Worm (Caenorhabditis elegans): ENCODE measurements around the gene ceh-82.

Gene ceh-82

ce11 chrII:1692827-1693226, 39.2 kb upstream of the ceh-82 start, which contains the start of gene fbxc-21:
fbxc-21 (minus strand) TSS chrII:1692927.
- TF ChIP-seq hpl-2 (GFP tag; optimal IDR thresholded peaks at IDR 0.05) (no peak), hlh-17 (GFP tag; optimal IDR thresholded peaks at IDR 0.05; ENCODE audit: borderline replicate concordance) (no peak), efl-3 (GFP tag; optimal IDR thresholded peaks at IDR 0.05) (no peak), nhr-77 (tag; optimal IDR thresholded peaks at IDR 0.05) (no peak), F16B12.6 (tag; optimal IDR thresholded peaks at IDR 0.05) (no peak), C34B4.2 (tag; optimal IDR thresholded peaks at IDR 0.05) (no peak), lsy-2 (tag; optimal IDR thresholded peaks at IDR 0.05) (no peak)

- TF ChIP-seq ceh-90 (tag; optimal IDR thresholded peaks at IDR 0.05) (no peak), nhr-12 (tag; optimal IDR thresholded peaks at IDR 0.05) (no peak), lin-35 (GFP tag; optimal IDR thresholded peaks at IDR 0.05) (no peak), C04F5.9 (tag; optimal IDR thresholded peaks at IDR 0.05) (no peak), ces-1 (GFP tag; optimal IDR thresholded peaks at IDR 0.05) (no peak), egl-13 (tag; optimal IDR thresholded peaks at IDR 0.05) (no peak), jun-1 (tag; optimal IDR thresholded peaks at IDR 0.05) (no peak), hlh-17 (GFP tag; optimal IDR thresholded peaks at IDR 0.05; ENCODE audit: borderline replicate concordance) (no peak), lin-39 (tag; optimal IDR thresholded peaks at IDR 0.05) (no peak), mep-1 (tag; optimal IDR thresholded peaks at IDR 0.05) (no peak), mef-2 (tag; optimal IDR thresholded peaks at IDR 0.05) (no peak)
Observed at ce11 chrII:1694530-1694929, 37.5 kb upstream of the ceh-82 start, which contains the start of gene fbxc-26. fbxc-26 (minus strand) TSS chrII:1694630.

ce11 chrII:1695861-1696260, 36.2 kb upstream of the ceh-82 start, which contains the start of gene F58E1.13:
F58E1.13 (minus strand) TSS chrII:1695872.
- TF ChIP-seq nhr-47 (tag; optimal IDR thresholded peaks at IDR 0.05) (no peak), fkh-8 (tag; optimal IDR thresholded peaks at IDR 0.05) (no peak), isw-1 (GFP tag; IDR thresholded peaks at IDR 0.05) (no peak), swsn-7 (tag; optimal IDR thresholded peaks at IDR 0.05) (no peak)

- TF ChIP-seq nhr-47 (tag; optimal IDR thresholded peaks at IDR 0.05) (no peak), lin-35 (GFP tag; optimal IDR thresholded peaks at IDR 0.05) (no peak), F16B12.6 (tag; optimal IDR thresholded peaks at IDR 0.05) (no peak), fos-1 (tag; optimal IDR thresholded peaks at IDR 0.05) (no peak), grh-1 (GFP tag; IDR thresholded peaks at IDR 0.05) (no peak), sox-4 (tag; optimal IDR thresholded peaks at IDR 0.05) (no peak), ztf-4 (tag; optimal IDR thresholded peaks at IDR 0.05) (no peak), blmp-1 (tag; optimal IDR thresholded peaks at IDR 0.05) (no peak), dsc-1 (tag; optimal IDR thresholded peaks at IDR 0.05) (no peak), nhr-19 (GFP tag; conservative IDR thresholded peaks at IDR 0.05) (no peak), ceh-63 (GFP tag; optimal IDR thresholded peaks at IDR 0.05) (no peak), lsy-2 (tag; optimal IDR thresholded peaks at IDR 0.05) (no peak), rnt-1 (tag; optimal IDR thresholded peaks at IDR 0.05) (no peak), nhr-237 (tag; optimal IDR thresholded peaks at IDR 0.05) (no peak), efl-3 (GFP tag; optimal IDR thresholded peaks at IDR 0.05) (no peak), aha-1 (tag; optimal IDR thresholded peaks at IDR 0.05) (no peak)
Observed at ce11 chrII:1703363-1703762, 28.7 kb upstream of the ceh-82 start, which contains the start of gene fbxb-47. fbxb-47 (minus strand) TSS chrII:1703463.

ce11 chrII:1706385-1706784, 25.6 kb upstream of the ceh-82 start, which contains the start of gene sdz-18:
sdz-18 (minus strand) TSS chrII:1706485.
- TF ChIP-seq nhr-84 (tag; optimal IDR thresholded peaks at IDR 0.05) (no peak), aly-2 (tag; optimal IDR thresholded peaks at IDR 0.05) (no peak), nhr-47 (tag; optimal IDR thresholded peaks at IDR 0.05) (no peak), sox-4 (tag; optimal IDR thresholded peaks at IDR 0.05) (no peak), nhr-11 (tag; optimal IDR thresholded peaks at IDR 0.05) (no peak), jun-1 (tag; optimal IDR thresholded peaks at IDR 0.05) (no peak), elt-3 (tag; optimal IDR thresholded peaks at IDR 0.05) (no peak), hpl-2 (GFP tag; optimal IDR thresholded peaks at IDR 0.05) (no peak), nhr-237 (tag; optimal IDR thresholded peaks at IDR 0.05) (no peak), fos-1 (tag; optimal IDR thresholded peaks at IDR 0.05) (no peak), pqm-1 (tag; optimal IDR thresholded peaks at IDR 0.05) (no peak)

All from whole organism, L1 larva.